Worm (Caenorhabditis elegans): ENCODE measurements around the gene ent-7.

The ent-7 gene

DNA sequence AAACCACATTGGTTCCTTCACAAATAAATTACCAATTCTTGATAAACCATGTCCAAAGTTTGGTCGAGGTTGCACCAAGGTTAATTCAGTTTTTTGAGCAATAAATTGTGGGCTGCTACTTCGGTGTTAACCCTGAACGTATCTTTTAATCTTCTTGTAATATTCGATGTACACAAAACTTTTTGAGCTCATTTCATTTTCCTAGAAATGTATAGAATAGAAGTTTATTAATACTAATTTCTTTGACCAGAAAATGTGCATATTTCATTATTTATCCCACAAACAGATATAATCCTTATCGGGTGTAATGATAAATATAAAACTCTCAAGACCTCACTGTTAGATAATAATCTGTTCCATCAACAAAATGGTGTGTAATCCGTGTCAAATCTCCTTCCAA, 46.9 kb downstream of the ent-7 start:
- TF ChIP-seq ceh-90 (tag; optimal IDR thresholded peaks at IDR 0.05) (no peak), dsc-1 (tag; optimal IDR thresholded peaks at IDR 0.05) (peak; percentile 82), nhr-28 (tag; optimal IDR thresholded peaks at IDR 0.05) (no peak), F16B12.6 (tag; optimal IDR thresholded peaks at IDR 0.05) (no peak), lsy-2 (tag; optimal IDR thresholded peaks at IDR 0.05) (no peak), hlh-4 (tag; optimal IDR thresholded peaks at IDR 0.05) (no peak), egl-13 (tag; optimal IDR thresholded peaks at IDR 0.05) (no peak), efl-1 (optimal IDR thresholded peaks at IDR 0.05) (no peak), efl-1 (GFP tag; optimal IDR thresholded peaks at IDR 0.05 in 1 of 2) (peak in 1 of 2 experiments; percentile 68)

ce11 chrIV:10065159-10065558, 48.1 kb downstream of the ent-7 start:
- TF ChIP-seq mep-1 (tag; optimal IDR thresholded peaks at IDR 0.05) (no peak), lin-39 (tag; optimal IDR thresholded peaks at IDR 0.05) (peak; percentile 62), lin-14 (GFP tag; optimal IDR thresholded peaks at IDR 0.05) (peak; percentile 52), mab-9 (GFP tag; IDR thresholded peaks at IDR 0.05) (no peak), swsn-7 (tag; optimal IDR thresholded peaks at IDR 0.05) (no peak), hpl-2 (GFP tag; optimal IDR thresholded peaks at IDR 0.05) (no peak)

- peak; percentile 22 for TF ChIP-seq elt-2 (tag; optimal IDR thresholded peaks at IDR 0.05)
- no peak for TF ChIP-seq fkh-4 (tag; optimal IDR thresholded peaks at IDR 0.05; ENCODE audit: borderline replicate concordance)
Observed at ce11 chrIV:10066456-10066855, 49.4 kb downstream of the ent-7 start.

DNA sequence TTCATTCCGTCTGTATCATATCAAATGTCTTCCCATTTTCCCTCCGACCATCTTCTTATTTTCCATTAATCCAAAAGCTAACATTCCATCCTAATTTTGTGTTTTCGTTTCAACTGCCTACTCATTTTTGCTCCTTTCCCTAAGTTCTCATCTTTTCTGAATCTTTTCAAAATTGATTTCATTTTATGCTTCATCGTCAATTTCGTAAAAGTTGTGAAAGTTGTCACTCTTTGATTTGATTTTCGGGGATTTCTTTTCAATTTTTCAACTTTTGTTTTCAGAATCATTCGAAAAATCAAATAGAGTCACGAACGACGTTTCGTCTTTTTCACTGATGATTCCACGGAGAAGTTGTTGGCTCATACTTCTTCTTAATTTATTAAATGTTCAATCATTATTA, 50.5 kb downstream of the ent-7 start, which contains the start of gene cwn-2:
TSS of gene cwn-2 (plus strand) at position 276 of the 400 bp plus-strand sequence.
- TF ChIP-seq efl-1 (optimal IDR thresholded peaks at IDR 0.05) (no peak), efl-1 (GFP tag; optimal IDR thresholded peaks at IDR 0.05 in 1 of 2) (peak in 1 of 2 experiments; percentile 91), nhr-20 (tag; optimal IDR thresholded peaks at IDR 0.05) (no peak), fkh-10 (GFP tag; optimal IDR thresholded peaks at IDR 0.05) (peak; percentile 86)

- no peak for TF ChIP-seq ceh-8 (GFP tag; optimal IDR thresholded peaks at IDR 0.05)
- no peak for TF ChIP-seq mab-9 (GFP tag; IDR thresholded peaks at IDR 0.05)
- no peak for TF ChIP-seq fkh-8 (tag; optimal IDR thresholded peaks at IDR 0.05)
- no peak for TF ChIP-seq nhr-84 (tag; optimal IDR thresholded peaks at IDR 0.05)
- TF ChIP-seq nhr-77 (tag; optimal IDR thresholded peaks at IDR 0.05), result no peak
- no peak for TF ChIP-seq lin-13 (GFP tag; optimal IDR thresholded peaks at IDR 0.05)
- no peak for TF ChIP-seq ets-5 (GFP tag; IDR thresholded peaks at IDR 0.05)
- TF ChIP-seq aha-1 (tag; optimal IDR thresholded peaks at IDR 0.05), result no peak
- no peak for TF ChIP-seq ztf-11 (tag; optimal IDR thresholded peaks at IDR 0.05)
- no peak for TF ChIP-seq lin-35 (GFP tag; optimal IDR thresholded peaks at IDR 0.05)
- no peak for TF ChIP-seq snpc-4 (tag; optimal IDR thresholded peaks at IDR 0.05)
- TF ChIP-seq fkh-10 (GFP tag; optimal IDR thresholded peaks at IDR 0.05), result no peak
- TF ChIP-seq sptf-1 (tag; optimal IDR thresholded peaks at IDR 0.05), result no peak
- no peak for TF ChIP-seq hlh-17 (GFP tag; optimal IDR thresholded peaks at IDR 0.05; ENCODE audit: borderline replicate concordance)
- TF ChIP-seq mep-1 (tag; optimal IDR thresholded peaks at IDR 0.05), result no peak
- TF ChIP-seq sox-4 (tag; optimal IDR thresholded peaks at IDR 0.05), result no peak
- no peak for TF ChIP-seq F16B12.6 (tag; optimal IDR thresholded peaks at IDR 0.05)
Observed at ce11 chrIV:10068266-10068665, 51.2 kb downstream of the ent-7 start.
